Worm (Caenorhabditis elegans) whole organism, midembryonic: Measurements from ENCODE around the gene pcca-1.

Source experiments
- T22C8.4 ChIP-seq: fragments of 200-800 bp; sonication (Bioruptor generic); IDR thresholded peaks from 2 replicates; pipeline ENCODE4 v1.3.6; 2022; ENCODE audit warnings: missing genetic modification characterization, missing compliant biosample characterization
- cog-1 ChIP-seq: sonication (generic microtip); optimal IDR thresholded peaks from 2 replicates; lab custom pipeline; 2016; ENCODE audit warnings: missing genetic modification characterization, missing compliant biosample characterization
- flt-1 ChIP-seq: fragments of 200-800 bp; sonication (Bioruptor generic); IDR thresholded peaks from 2 replicates; pipeline ENCODE4 v1.3.6; 2022; ENCODE audit warnings: missing genetic modification characterization, missing compliant biosample characterization
- klf-2 ChIP-seq: fragments of 200-800 bp; sonication (Bioruptor generic); conservative IDR thresholded peaks from 2 replicates; pipeline ENCODE4 v1.3.6; 2022; ENCODE audit warnings: missing genetic modification reagents, missing genetic modification characterization, missing compliant biosample characterization
- med-1 ChIP-seq: sonication (generic microtip); optimal IDR thresholded peaks from 2 replicates; lab custom pipeline; 2017; ENCODE audit warnings: missing genetic modification characterization, mild to moderate bottlenecking, missing compliant biosample characterization, antibody characterized with exemption, missing genetic modification reagents; ENCODE audit not compliant: insufficient read depth
- ref-1 ChIP-seq: fragments of 200-800 bp; sonication (Bioruptor generic); conservative IDR thresholded peaks from 2 replicates; pipeline ENCODE4 v1.3.6; 2022; ENCODE audit warnings: missing genetic modification reagents, missing genetic modification characterization, missing compliant biosample characterization
- ztf-23 ChIP-seq: fragments of 200-800 bp; sonication (Bioruptor generic); IDR thresholded peaks from 2 replicates; pipeline ENCODE4 v1.3.6; 2022; ENCODE audit warnings: missing genetic modification reagents, missing genetic modification characterization, missing compliant biosample characterization

DNA sequence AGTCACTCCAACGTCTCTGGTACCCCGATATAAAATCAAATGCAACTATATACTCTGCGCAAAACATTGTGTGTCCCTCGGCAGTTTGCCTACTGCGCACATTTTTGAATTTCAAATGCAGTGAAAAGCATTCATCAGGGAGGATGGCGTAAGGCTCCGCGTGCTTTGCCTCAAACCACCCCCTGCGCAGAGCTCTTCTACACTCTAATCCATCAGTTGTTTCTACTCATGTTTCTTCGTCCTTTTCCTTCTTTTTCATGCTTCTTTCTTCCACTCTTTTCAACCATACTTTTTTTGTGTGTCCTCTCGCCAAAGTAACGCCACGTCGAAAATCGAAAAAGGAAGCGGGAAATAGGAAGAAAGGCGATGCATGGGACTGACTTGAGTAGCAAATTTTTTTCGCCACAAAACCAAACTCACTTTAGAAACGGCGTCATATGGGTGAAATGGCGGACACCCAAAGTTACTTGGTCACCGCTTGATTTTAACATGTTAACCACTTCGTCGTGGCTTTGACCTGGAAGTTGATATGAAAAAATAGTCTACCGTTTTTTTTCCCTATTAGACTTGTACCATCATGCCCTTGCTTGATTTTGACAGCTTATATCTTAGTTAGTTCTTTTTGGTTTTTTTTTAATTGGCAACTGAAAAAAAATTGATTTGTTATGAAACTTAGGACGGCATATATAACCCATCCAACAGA, 17.8 kb upstream of the pcca-1 start:
- TF ChIP-seq ztf-23 (GFP tag; lab: Robert Waterston, UW) (no peak), flt-1 (GFP tag; lab: Robert Waterston, UW) (no peak), med-1 (GFP tag; lab: Kevin White, UChicago) (no peak), klf-2 (GFP tag; lab: Robert Waterston, UW) (no peak), T22C8.4 (GFP tag; lab: Robert Waterston, UW) (no peak), ref-1 (GFP tag; lab: Robert Waterston, UW) (no peak), cog-1 (no peak)
